Worm (Caenorhabditis elegans) whole organism, mixed stage, embryonic: ENCODE measurements around the gene C49C3.15.

Source experiments
- M03D4.4 ChIP-seq: sonication (generic microtip); optimal IDR thresholded peaks from 2 replicates; lab custom pipeline; 2017; ENCODE audit warnings: mild to moderate bottlenecking, missing genetic modification characterization, missing compliant biosample characterization
- bed-3 ChIP-seq: fragments of 200-800 bp; sonication (Bioruptor generic); optimal IDR thresholded peaks from 3 replicates; lab custom pipeline; 2018; ENCODE audit warnings: mild to moderate bottlenecking, missing genetic modification characterization, moderate library complexity, missing compliant biosample characterization
- blmp-1 ChIP-seq: fragments of 150-350 bp; optimal IDR thresholded peaks from 2 replicates; lab custom pipeline; 2014; ENCODE audit warnings: missing biosample characterization, missing genetic modification characterization
- ceh-39 ChIP-seq: fragments of 150-350 bp; optimal IDR thresholded peaks from 2 replicates; lab custom pipeline; 2014; ENCODE audit warnings: missing biosample characterization, missing genetic modification characterization
- ceh-43 ChIP-seq: fragments of 200-800 bp; sonication (Bioruptor generic); optimal IDR thresholded peaks from 2 replicates; lab custom pipeline; 2018; ENCODE audit warnings: mild to moderate bottlenecking, missing genetic modification characterization, moderate library complexity, missing compliant biosample characterization
- ceh-83 ChIP-seq: fragments of 200-800 bp; sonication (Bioruptor generic); optimal IDR thresholded peaks from 2 replicates; lab custom pipeline; 2018; ENCODE audit warnings: mild to moderate bottlenecking, missing genetic modification characterization, missing compliant biosample characterization
- ces-1 ChIP-seq: fragments of 150-350 bp; optimal IDR thresholded peaks from 2 replicates; lab custom pipeline; 2014; ENCODE audit warnings: missing biosample characterization, missing genetic modification reagents, missing genetic modification characterization
- cnd-1 ChIP-seq: fragments of 200-800 bp; sonication (Bioruptor generic); optimal IDR thresholded peaks from 2 replicates; lab custom pipeline; 2018; ENCODE audit warnings: mild to moderate bottlenecking, missing genetic modification characterization, missing compliant biosample characterization
- drap-1 ChIP-seq: fragments of 200-800 bp; sonication (Bioruptor generic); optimal IDR thresholded peaks from 3 replicates; lab custom pipeline; 2018; ENCODE audit warnings: mild to moderate bottlenecking, missing genetic modification characterization, missing compliant biosample characterization
- elt-1 ChIP-seq: sonication (generic microtip); optimal IDR thresholded peaks from 2 replicates; lab custom pipeline; 2017; ENCODE audit warnings: missing genetic modification characterization, mild to moderate bottlenecking, missing compliant biosample characterization, antibody characterized with exemption, moderate library complexity, borderline replicate concordance; ENCODE audit not compliant: insufficient read depth
- elt-3 ChIP-seq: fragments of 150-350 bp; optimal IDR thresholded peaks from 2 replicates; lab custom pipeline; 2014; ENCODE audit warnings: missing biosample characterization, missing genetic modification characterization
- flh-1 ChIP-seq: fragments of 200-800 bp; sonication (Bioruptor generic); optimal IDR thresholded peaks from 2 replicates; lab custom pipeline; 2018; ENCODE audit warnings: mild to moderate bottlenecking, missing genetic modification characterization, moderate library complexity, missing compliant biosample characterization
- ham-2 ChIP-seq: fragments of 200-800 bp; sonication (Bioruptor generic); optimal IDR thresholded peaks from 2 replicates; lab custom pipeline; 2018; ENCODE audit warnings: mild to moderate bottlenecking, missing genetic modification characterization, missing compliant biosample characterization
- hlh-1 ChIP-seq: fragments of 150-350 bp; optimal IDR thresholded peaks from 2 replicates; lab custom pipeline; 2014; ENCODE audit warnings: missing biosample characterization, missing genetic modification reagents, missing genetic modification characterization
- lin-13 ChIP-seq: fragments of 150-350 bp; optimal IDR thresholded peaks from 2 replicates; lab custom pipeline; 2014; ENCODE audit warnings: missing biosample characterization, missing genetic modification characterization
- lsy-2 ChIP-seq: fragments of 150-350 bp; optimal IDR thresholded peaks from 2 replicates; lab custom pipeline; 2014; ENCODE audit warnings: missing biosample characterization, missing genetic modification characterization
- mab-5 ChIP-seq: fragments of 150-350 bp; optimal IDR thresholded peaks from 2 replicates; lab custom pipeline; 2014; ENCODE audit warnings: missing biosample characterization, missing genetic modification characterization
- mep-1 ChIP-seq: fragments of 150-350 bp; optimal IDR thresholded peaks from 2 replicates; lab custom pipeline; 2017; ENCODE audit warnings: missing biosample characterization, missing genetic modification reagents, missing genetic modification characterization, inconsistent platforms
- mls-2 ChIP-seq: sonication (generic microtip); optimal IDR thresholded peaks from 2 replicates; lab custom pipeline; 2016; ENCODE audit warnings: mild to moderate bottlenecking, missing genetic modification characterization, moderate library complexity, missing compliant biosample characterization
- nhr-12 ChIP-seq: fragments of 150-350 bp; optimal IDR thresholded peaks from 2 replicates; lab custom pipeline; 2014; ENCODE audit warnings: missing biosample characterization, missing genetic modification characterization
- nhr-2 ChIP-seq: fragments of 150-350 bp; optimal IDR thresholded peaks from 2 replicates; lab custom pipeline; 2014; ENCODE audit warnings: missing biosample characterization, missing genetic modification characterization
- nhr-237 ChIP-seq: fragments of 150-350 bp; optimal IDR thresholded peaks from 2 replicates; lab custom pipeline; 2014; ENCODE audit warnings: missing biosample characterization, missing genetic modification characterization
- nhr-76 ChIP-seq: sonication (generic microtip); optimal IDR thresholded peaks from 2 replicates; lab custom pipeline; 2017; ENCODE audit warnings: missing biosample characterization, missing genetic modification characterization
- pha-4 ChIP-seq: fragments of 150-350 bp; optimal IDR thresholded peaks from 2 replicates; lab custom pipeline; 2018; ENCODE audit warnings: missing biosample characterization, missing genetic modification reagents, missing genetic modification characterization
- sem-2 ChIP-seq: fragments of 200-800 bp; sonication (Bioruptor generic); optimal IDR thresholded peaks from 2 replicates; lab custom pipeline; 2018; ENCODE audit warnings: mild to moderate bottlenecking, missing genetic modification characterization, missing compliant biosample characterization
- snpc-4 ChIP-seq: fragments of 150-350 bp; optimal IDR thresholded peaks from 2 replicates; lab custom pipeline; 2014; ENCODE audit warnings: missing biosample characterization, missing genetic modification characterization
- tbx-8 ChIP-seq: fragments of 200-800 bp; sonication (Bioruptor generic); optimal IDR thresholded peaks from 2 replicates; lab custom pipeline; 2018; ENCODE audit warnings: mild to moderate bottlenecking, missing genetic modification characterization, moderate library complexity, missing compliant biosample characterization
- unc-39 ChIP-seq: fragments of 150-350 bp; optimal IDR thresholded peaks from 2 replicates; lab custom pipeline; 2014; ENCODE audit warnings: missing biosample characterization, missing genetic modification characterization
- unc-62 ChIP-seq: fragments of 150-350 bp; optimal IDR thresholded peaks from 2 replicates; lab custom pipeline; 2014; ENCODE audit warnings: missing biosample characterization, missing genetic modification reagents, missing genetic modification characterization
- zip-8 ChIP-seq: fragments of 150-350 bp; optimal IDR thresholded peaks from 2 replicates; lab custom pipeline; 2014; ENCODE audit warnings: missing biosample characterization, missing genetic modification characterization

Gene C49C3.15

ce11 chrIV:17333542-17334281 lies at the start of gene C49C3.15:
Gene C49C3.15 (plus strand): TSS chrIV:17334231.
- TF ChIP-seq ham-2 (GFP tag; lab: Kevin White, UChicago) (no peak), nhr-12 (tag; lab: Kevin White, UChicago) (no peak), unc-62 (GFP tag; lab: Kevin White, UChicago) (peak; percentile 35), mep-1 (tag; lab: Kevin White, UChicago) (peak; percentile 40), ceh-43 (peak; percentile 23), ceh-39 (tag; lab: Kevin White, UChicago) (peak; percentile 69), lin-13 (tag; lab: Kevin White, UChicago) (no peak), ces-1 (GFP tag; lab: Kevin White, UChicago) (peak; percentile 31), drap-1 (no peak), hlh-1 (peak; percentile 46), cnd-1 (tag; lab: Kevin White, UChicago) (no peak), pha-4 (tag; lab: Kevin White, UChicago) (peak; percentile 18), lsy-2 (no peak)

- TF ChIP-seq zip-8 (peak; percentile 10), nhr-76 (no peak)
Observed at ce11 chrIV:17285263-17285662, 48.8 kb upstream of the C49C3.15 start.

- TF ChIP-seq snpc-4 (tag; lab: Kevin White, UChicago) (no peak), hlh-1 (no peak), sem-2 (GFP tag; lab: Kevin White, UChicago) (no peak), unc-62 (GFP tag; lab: Kevin White, UChicago) (no peak), elt-3 (tag; lab: Kevin White, UChicago) (no peak), mep-1 (tag; lab: Kevin White, UChicago) (no peak), flh-1 (GFP tag; lab: Kevin White, UChicago) (no peak), M03D4.4 (tag; lab: Kevin White, UChicago) (no peak), elt-1 (tag; lab: Kevin White, UChicago) (no peak)
- TF ChIP-seq, all 35 proteins: peak for 0
Observed at ce11 chrIV:17287908-17288675, 45.9 kb upstream of the C49C3.15 start, which contains the start of gene zipt-7.1. Gene zipt-7.1 (minus strand): TSS chrIV:17288139.

- no peak for TF ChIP-seq hlh-1
- TF ChIP-seq ces-1 (GFP tag; lab: Kevin White, UChicago), result peak; percentile 64
Observed at ce11 chrIV:17291629-17292199, 42.3 kb upstream of the C49C3.15 start, which contains the start of the genes T28F3.11 and slc-17.4. Gene T28F3.11 (minus strand): TSS chrIV:17291679. Gene slc-17.4 (minus strand): TSS chrIV:17291733.

- TF ChIP-seq mls-2, result no peak
- no peak for TF ChIP-seq hlh-1
- no peak for TF ChIP-seq nhr-12 (tag; lab: Kevin White, UChicago)
- TF ChIP-seq flh-1 (GFP tag; lab: Kevin White, UChicago), result no peak
- TF ChIP-seq blmp-1, result no peak
- TF ChIP-seq ceh-39 (tag; lab: Kevin White, UChicago), result no peak
- TF ChIP-seq tbx-8, result no peak
- no peak for TF ChIP-seq elt-1 (tag; lab: Kevin White, UChicago)
- TF ChIP-seq cnd-1 (tag; lab: Kevin White, UChicago), result no peak
- TF ChIP-seq ceh-83 (GFP tag; lab: Kevin White, UChicago), result no peak
- no peak for TF ChIP-seq unc-39 (tag; lab: Kevin White, UChicago)
- no peak for TF ChIP-seq bed-3 (GFP tag; lab: Kevin White, UChicago)
- no peak for TF ChIP-seq snpc-4 (tag; lab: Kevin White, UChicago)
- TF ChIP-seq nhr-237 (tag; lab: Kevin White, UChicago), result no peak
- TF ChIP-seq mab-5, result no peak
- TF ChIP-seq drap-1, result no peak
- no peak for TF ChIP-seq nhr-2 (tag; lab: Kevin White, UChicago)
Observed at ce11 chrIV:17292350-17292749, 41.7 kb upstream of the C49C3.15 start.
